Worm (Caenorhabditis elegans): Measurements from ENCODE around the gene mcm-6.

Gene mcm-6

ce11 chrIII:9765465-9765900 lies 28.7 kb upstream of the mcm-6 start (continued):
- TF ChIP-seq zip-11 (GFP tag; IDR thresholded peaks at IDR 0.05) (peak; percentile 48; the same call in 1 of the 2 replicates), duxl-1 (tag; optimal IDR thresholded peaks at IDR 0.05; ENCODE audit: poor library complexity) (peak; percentile 96), sdz-12 (GFP tag; optimal IDR thresholded peaks at IDR 0.05) (peak; percentile 97), dve-1 (tag; optimal IDR thresholded peaks at IDR 0.05; ENCODE audit: insufficient read depth) (peak; percentile 99), Y5F2A.4 (GFP tag; optimal IDR thresholded peaks at IDR 0.05) (peak; percentile 92), lin-1 (GFP tag; IDR thresholded peaks at IDR 0.05) (peak; percentile 98), daf-12 (tag; optimal IDR thresholded peaks at IDR 0.05) (no peak), nhr-28 (tag; optimal IDR thresholded peaks at IDR 0.05) (peak; percentile 90), Y48G9A.11 (GFP tag; IDR thresholded peaks at IDR 0.05) (peak; percentile 63; the same call in 1 of the 2 replicates), unc-130 (GFP tag; optimal IDR thresholded peaks at IDR 0.05) (peak; percentile 1), dpl-1 (GFP tag; optimal IDR thresholded peaks at IDR 0.05) (peak; percentile 86), Y75B8A.6 (GFP tag; IDR thresholded peaks at IDR 0.05) (peak; percentile 95), nhr-6 (tag; optimal IDR thresholded peaks at IDR 0.05) (peak; percentile 96), snpc-1.2 (GFP tag; IDR thresholded peaks at IDR 0.05) (peak; percentile 78), nhr-25 (tag; optimal IDR thresholded peaks at IDR 0.05; ENCODE audit: borderline replicate concordance, insufficient read depth) (peak; percentile 98), lin-29 (GFP tag; IDR thresholded peaks at IDR 0.05) (peak; percentile 94), unc-62 (GFP tag; optimal IDR thresholded peaks at IDR 0.05 in 1 of 2) (peak in 1 of 2 experiments; percentile 100), unc-62 (tag; optimal IDR thresholded peaks at IDR 0.05) (no peak), mdt-29 (GFP tag; IDR thresholded peaks at IDR 0.05) (peak; percentile 96), F37D6.2 (tag; optimal IDR thresholded peaks at IDR 0.05) (peak; percentile 95), nhr-42 (GFP tag; IDR thresholded peaks at IDR 0.05) (peak; percentile 97), F44E2.7 (GFP tag; IDR thresholded peaks at IDR 0.05) (peak; percentile 73; the same call in 1 of the 2 replicates), lim-7 (GFP tag; IDR thresholded peaks at IDR 0.05) (peak; percentile 65), jun-1 (tag; optimal IDR thresholded peaks at IDR 0.05) (peak; percentile 95), ztf-7 (tag; optimal IDR thresholded peaks at IDR 0.05) (peak; percentile 88), set-16 (GFP tag; IDR thresholded peaks at IDR 0.05) (peak; percentile 91), pqm-1 (tag; optimal IDR thresholded peaks at IDR 0.05) (peak; percentile 33), madf-5 (GFP tag; IDR thresholded peaks at IDR 0.05) (peak; percentile 80 to 90; a peak in 2 of 4 replicates), vab-7 (GFP tag; IDR thresholded peaks at IDR 0.05) (peak; percentile 89), dmd-6 (GFP tag; IDR thresholded peaks at IDR 0.05) (peak; percentile 99), ctbp-1 (GFP tag; IDR thresholded peaks at IDR 0.05) (peak; percentile 98), spr-1 (tag; optimal IDR thresholded peaks at IDR 0.05) (peak; percentile 95), zag-1 (tag; optimal IDR thresholded peaks at IDR 0.05) (peak; percentile 80), lir-3 (tag; optimal IDR thresholded peaks at IDR 0.05) (peak; percentile 49), attf-4 (tag; optimal IDR thresholded peaks at IDR 0.05) (no peak), lin-13 (GFP tag; optimal IDR thresholded peaks at IDR 0.05) (peak; percentile 91), T26A8.4 (GFP tag; IDR thresholded peaks at IDR 0.05) (peak; percentile 99), unc-39 (tag; optimal IDR thresholded peaks at IDR 0.05) (peak; percentile 37), ces-1 (GFP tag; optimal IDR thresholded peaks at IDR 0.05) (no peak), lin-39 (tag; optimal IDR thresholded peaks at IDR 0.05) (peak; percentile 78), ZK546.5 (tag; optimal IDR thresholded peaks at IDR 0.05) (peak; percentile 24 to 87)

- TF ChIP-seq dmd-6 (GFP tag; IDR thresholded peaks at IDR 0.05): 0 out of 2 replicates have a peak, but pooled peaks have one; percentile 11
- TF ChIP-seq hmg-1.1 (GFP tag; IDR thresholded peaks at IDR 0.05): peak; percentile 39; the same call in 1 of the 2 replicates
- TF ChIP-seq nhr-237 (tag; optimal IDR thresholded peaks at IDR 0.05): no peak
- no peak for TF ChIP-seq ZK337.2 (GFP tag; IDR thresholded peaks at IDR 0.05)
- no peak for TF ChIP-seq snpc-4 (tag; optimal IDR thresholded peaks at IDR 0.05)
- TF ChIP-seq hlh-11 (tag; optimal IDR thresholded peaks at IDR 0.05): peak; percentile 1
- TF ChIP-seq lsy-2 (tag; optimal IDR thresholded peaks at IDR 0.05): peak; percentile 4 to 70
- peak; percentile 97 for TF ChIP-seq aha-1 (tag)
- peak; percentile 33 for TF ChIP-seq dve-1 (tag; optimal IDR thresholded peaks at IDR 0.05; ENCODE audit: insufficient read depth)
- TF ChIP-seq hlh-30 (tag; optimal IDR thresholded peaks at IDR 0.05; ENCODE audit: insufficient read depth): peak; percentile 8
- peak; percentile 63 for TF ChIP-seq mes-2 (tag; optimal IDR thresholded peaks at IDR 0.05; ENCODE audit: poor library complexity, severe bottlenecking)
- peak; percentile 20 for TF ChIP-seq nhr-28 (tag; optimal IDR thresholded peaks at IDR 0.05)
- TF ChIP-seq ceh-28 (tag; optimal IDR thresholded peaks at IDR 0.05): peak; percentile 11
- peak; percentile 20 for TF ChIP-seq mep-1 (tag; optimal IDR thresholded peaks at IDR 0.05)
- no peak for TF ChIP-seq set-16 (GFP tag; IDR thresholded peaks at IDR 0.05)
- peak; percentile 11 for TF ChIP-seq duxl-1 (tag; optimal IDR thresholded peaks at IDR 0.05; ENCODE audit: poor library complexity)
Measured at ce11 chrIII:9766175-9766574, 28.0 kb upstream of the mcm-6 start, which contains the start of gene cbp-1. TSS of gene cbp-1 (plus strand) at chrIII:9766509.
